Fruit fly (Drosophila melanogaster): ENCODE data around the gene CG9609.

The CG9609 gene

dm6 chrX:16833097-16833496 lies 46.3 kb upstream of the CG9609 start (continued):
- peak; percentile 22 for TF ChIP-seq CG15514 (GFP tag; optimal IDR thresholded peaks at IDR 0.05)
- TF ChIP-seq CG18599 (GFP tag; optimal IDR thresholded peaks at IDR 0.05) = peak; percentile 60
- TF ChIP-seq CG11456 (GFP tag; IDR thresholded peaks at IDR 0.05) = peak; percentile 68
- peak; percentile 56 for TF ChIP-seq jumu (GFP tag; optimal IDR thresholded peaks at IDR 0.05)
- peak; percentile 70 for TF ChIP-seq Sox100B (GFP tag; optimal IDR thresholded peaks at IDR 0.05)
- TF ChIP-seq onecut (GFP tag; IDR thresholded peaks at IDR 0.05) = peak; percentile 67
- no peak for TF ChIP-seq hb (GFP tag; IDR thresholded peaks at IDR 0.05; ENCODE audit: partially characterized antibody)
- TF ChIP-seq dpn (GFP tag; optimal IDR thresholded peaks at IDR 0.05) = peak; percentile 65 to 78
- peak; percentile 80 for TF ChIP-seq gsb-n (tag; optimal IDR thresholded peaks at IDR 0.05)
- TF ChIP-seq sd (tag; optimal IDR thresholded peaks at IDR 0.05) = no peak
- no peak for TF ChIP-seq CG15479 (GFP tag; optimal IDR thresholded peaks at IDR 0.05)
- TF ChIP-seq Deaf1 (tag; optimal IDR thresholded peaks at IDR 0.05) = peak; percentile 28
- TF ChIP-seq Nf-YC (tag; optimal IDR thresholded peaks at IDR 0.05) = peak; percentile 31
- TF ChIP-seq danr (GFP tag; IDR thresholded peaks at IDR 0.05) = peak; percentile 36; the same call in 1 of the 2 replicates
- peak; percentile 74 for TF ChIP-seq CG30403 (GFP tag; optimal IDR thresholded peaks at IDR 0.05)
- TF ChIP-seq CG12769 (tag; optimal IDR thresholded peaks at IDR 0.05) = peak; percentile 78
- TF ChIP-seq sim (GFP tag; IDR thresholded peaks at IDR 0.05) = no peak
- no peak for TF ChIP-seq pita (GFP tag; optimal IDR thresholded peaks at IDR 0.05)
- TF ChIP-seq CG16815 (GFP tag; optimal IDR thresholded peaks at IDR 0.05) = peak; percentile 24
- no peak for TF ChIP-seq TFAM (GFP tag; optimal IDR thresholded peaks at IDR 0.05)
- peak; percentile 77 for TF ChIP-seq CG5953 (GFP tag; IDR thresholded peaks at IDR 0.05)
- TF ChIP-seq dimm (GFP tag; IDR thresholded peaks at IDR 0.05) = no peak
- peak; percentile 86 for TF ChIP-seq CG11696 (GFP tag; IDR thresholded peaks at IDR 0.05)
- 0 out of 2 replicates have a peak, but pooled peaks have one; percentile 24 for TF ChIP-seq Atf6 (GFP tag; IDR thresholded peaks at IDR 0.05)
- peak; percentile 55 for TF ChIP-seq CG11723 (GFP tag; optimal IDR thresholded peaks at IDR 0.05)
- peak; percentile 18 for TF ChIP-seq CG13775 (GFP tag; optimal IDR thresholded peaks at IDR 0.05)
- peak; percentile 75 for TF ChIP-seq slp2 (GFP tag; optimal IDR thresholded peaks at IDR 0.05)
- TF ChIP-seq CG10565 (GFP tag; optimal IDR thresholded peaks at IDR 0.05) = no peak
- peak; percentile 71 for TF ChIP-seq mam (GFP tag; optimal IDR thresholded peaks at IDR 0.05)
- TF ChIP-seq ttk (GFP tag; IDR thresholded peaks at IDR 0.05) = peak; percentile 52
- peak; percentile 70; the same call in 1 of the 2 replicates for TF ChIP-seq CG14667 (GFP tag; IDR thresholded peaks at IDR 0.05)
- no peak for TF ChIP-seq CG10431 (GFP tag; optimal IDR thresholded peaks at IDR 0.05)
- TF ChIP-seq tll (GFP tag; optimal IDR thresholded peaks at IDR 0.05) = no peak
- no peak for TF ChIP-seq cas (GFP tag; IDR thresholded peaks at IDR 0.05)
- peak; percentile 71 for TF ChIP-seq CG32772 (GFP tag; IDR thresholded peaks at IDR 0.05)
- peak; percentile 2 for TF ChIP-seq CG3163 (GFP tag; optimal IDR thresholded peaks at IDR 0.05)
- TF ChIP-seq Dbx (GFP tag; IDR thresholded peaks at IDR 0.05) = no peak
- peak; percentile 47 for TF ChIP-seq CG15011 (GFP tag; optimal IDR thresholded peaks at IDR 0.05)
- peak; percentile 70 for TF ChIP-seq CG17385 (GFP tag; optimal IDR thresholded peaks at IDR 0.05)
- no peak for TF ChIP-seq CG4282 (GFP tag; optimal IDR thresholded peaks at IDR 0.05)
- TF ChIP-seq CG8359 (GFP tag; optimal IDR thresholded peaks at IDR 0.05; ENCODE audit: borderline replicate concordance) = peak; percentile 25
- peak; percentile 26 for TF ChIP-seq slou (GFP tag; optimal IDR thresholded peaks at IDR 0.05)
- peak; percentile 40 for TF ChIP-seq Sry-δ (GFP tag; optimal IDR thresholded peaks at IDR 0.05)
- peak; percentile 14 for TF ChIP-seq CG10543 (GFP tag; optimal IDR thresholded peaks at IDR 0.05)
- no peak for TF ChIP-seq Scr (GFP tag; IDR thresholded peaks at IDR 0.05; ENCODE audit: partially characterized antibody)
- peak; percentile 52 for TF ChIP-seq ERR (GFP tag; optimal IDR thresholded peaks at IDR 0.05)
- TF ChIP-seq Gug (GFP tag; IDR thresholded peaks at IDR 0.05) = peak; percentile 44; the same call in 3 of the 4 replicates
- peak; percentile 76 for TF ChIP-seq Ssrp (tag; optimal IDR thresholded peaks at IDR 0.05)
- no peak for TF ChIP-seq BEAF-32 (GFP tag; optimal IDR thresholded peaks at IDR 0.05)
- no peak for TF ChIP-seq mld (GFP tag; IDR thresholded peaks at IDR 0.05; ENCODE audit: partially characterized antibody)
